Fruit fly (Drosophila melanogaster) whole organism, embryonic: ENCODE measurements around the gene Sems.

Experiments used
- Bgb ChIP-seq: fragments of 200-800 bp; sonication (Bioruptor generic); IDR thresholded peaks from 2 replicates; pipeline ENCODE4 v1.3.6; 2022; ENCODE audit warnings: missing biosample characterization, missing genetic modification characterization; ENCODE audit not compliant: partially characterized antibody
- CG13296 ChIP-seq: fragments of 200-800 bp; sonication (Bioruptor generic); optimal IDR thresholded peaks from 3 replicates; lab custom pipeline; 2018; ENCODE audit warnings: missing biosample characterization, mild to moderate bottlenecking, missing genetic modification characterization
- CG8944 ChIP-seq: fragments of 200-800 bp; sonication (Bioruptor generic); optimal IDR thresholded peaks from 3 replicates; lab custom pipeline; 2016; ENCODE audit warnings: missing biosample characterization, missing genetic modification characterization
- CG9876 ChIP-seq: fragments of 200-800 bp; sonication (Bioruptor generic); optimal IDR thresholded peaks from 2 replicates; lab custom pipeline; 2016; ENCODE audit warnings: missing biosample characterization, missing genetic modification characterization
- Kr ChIP-seq: fragments of 200-800 bp; sonication (Bioruptor generic); optimal IDR thresholded peaks from 2 replicates; lab custom pipeline; 2017; ENCODE audit warnings: missing biosample characterization, mild to moderate bottlenecking, missing genetic modification characterization
- ash1 ChIP-seq: fragments of 200-800 bp; sonication (Bioruptor generic); optimal IDR thresholded peaks from 2 replicates; lab custom pipeline; 2018; ENCODE audit warnings: missing biosample characterization, mild to moderate bottlenecking, missing genetic modification characterization
- crp ChIP-seq, 2 experiments: fragments of 200-800 bp; sonication (Bioruptor generic); optimal IDR thresholded peaks; 2 replicates in 1 of 2; 3 replicates in 1 of 2; lab custom pipeline; 2017; ENCODE audit warnings: missing biosample characterization in 2 of 2, missing genetic modification characterization in 2 of 2, mild to moderate bottlenecking in 1 of 2, moderate library complexity in 1 of 2
- jigr1 ChIP-seq: fragments of 200-800 bp; sonication (Bioruptor generic); IDR thresholded peaks from 3 replicates; pipeline ENCODE4 v1.3.6; 2022; ENCODE audit warnings: missing biosample characterization, missing genetic modification characterization
- zen2 ChIP-seq: fragments of 200-800 bp; sonication (Bioruptor generic); IDR thresholded peaks from 3 replicates; pipeline ENCODE4 v1.3.6; 2022; ENCODE audit warnings: missing biosample characterization, missing genetic modification characterization; ENCODE audit not compliant: partially characterized antibody

- no peak for TF ChIP-seq jigr1 (GFP tag; lab: Robert Waterston, UW)
- no peak for TF ChIP-seq ash1 (GFP tag; lab: Kevin White, UChicago)
- no peak for TF ChIP-seq Kr (GFP tag; lab: Kevin White, UChicago)
- TF ChIP-seq zen2 (GFP tag; lab: Robert Waterston, UW), result no peak
- no peak for TF ChIP-seq crp (GFP tag; optimal IDR thresholded peaks at IDR 0.05; lab: Kevin White, UChicago)
- no peak for TF ChIP-seq CG9876 (GFP tag; lab: Kevin White, UChicago)
- no peak for TF ChIP-seq Bgb (GFP tag; lab: Robert Waterston, UW)
- TF ChIP-seq CG13296, result no peak
- TF ChIP-seq CG8944 (GFP tag; lab: Kevin White, UChicago), result no peak
These were observed 2.4 kb downstream of the Sems start for dm6 chr3L:20954118-20954517.
